Fruit fly (Drosophila melanogaster): ENCODE data around the gene Mco3.
A peak's percentile ranks its signal among the peaks of the same experiment; 100 is the strongest.

Gene Mco3

DNA sequence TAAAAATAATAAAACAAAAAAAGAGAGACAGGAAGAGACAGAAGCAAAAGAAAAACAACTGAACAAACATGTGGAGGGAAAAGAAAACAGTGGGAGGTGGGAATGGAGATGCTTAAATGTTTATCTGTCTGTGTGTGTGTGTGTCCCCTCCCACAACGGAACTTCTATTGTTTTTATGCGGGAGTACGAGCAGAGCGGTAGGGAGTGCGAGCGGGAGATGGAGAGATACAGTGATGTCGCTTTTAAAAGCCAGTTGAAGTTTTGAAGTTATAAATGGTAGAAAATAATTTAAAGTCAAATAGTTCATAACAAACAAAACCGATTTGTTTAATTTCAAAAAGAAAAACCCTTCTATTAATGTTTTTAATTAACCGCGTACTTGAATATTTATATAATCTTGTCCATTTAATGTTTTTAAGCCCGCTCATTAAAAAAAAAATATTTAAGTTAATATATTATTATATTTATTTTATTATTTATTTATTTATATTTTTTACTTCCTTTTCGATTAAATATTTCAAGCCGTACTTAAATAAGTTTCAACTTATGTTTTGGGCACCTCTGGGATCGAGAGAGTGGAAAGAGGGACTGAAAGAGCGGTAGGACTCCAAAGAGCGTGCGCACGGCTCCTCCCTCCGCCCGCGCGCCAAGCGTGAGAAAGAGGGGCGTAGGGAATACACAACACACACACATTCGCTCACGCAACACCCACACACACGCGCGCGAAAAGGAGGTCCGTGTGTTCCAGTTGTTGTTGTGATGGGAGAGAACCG lies 16.9 kb upstream of the Mco3 start (continued):
- peak; percentile 54 for TF ChIP-seq CG17385 (GFP tag; optimal IDR thresholded peaks at IDR 0.05)
- peak; percentile 58 for TF ChIP-seq cwo (GFP tag; optimal IDR thresholded peaks at IDR 0.05)
- TF ChIP-seq CG6272 (GFP tag; IDR thresholded peaks at IDR 0.05), result no peak
- peak; percentile 57 for TF ChIP-seq CG3281 (GFP tag; optimal IDR thresholded peaks at IDR 0.05)
- TF ChIP-seq nerfin-1 (tag; optimal IDR thresholded peaks at IDR 0.05), result no peak
- TF ChIP-seq CG6854 (GFP tag; optimal IDR thresholded peaks at IDR 0.05), result peak; percentile 51
- no peak for TF ChIP-seq CG3163 (GFP tag; optimal IDR thresholded peaks at IDR 0.05)
- peak; percentile 52 for TF ChIP-seq ind (GFP tag; optimal IDR thresholded peaks at IDR 0.05)
- TF ChIP-seq CG15269 (tag; optimal IDR thresholded peaks at IDR 0.05), result peak; percentile 59
- TF ChIP-seq CG11504 (tag; optimal IDR thresholded peaks at IDR 0.05), result peak; percentile 70
- peak; percentile 53 for TF ChIP-seq CG13296 (GFP tag; optimal IDR thresholded peaks at IDR 0.05)
- TF ChIP-seq Poxn (GFP tag; IDR thresholded peaks at IDR 0.05), result no peak
- no peak for TF ChIP-seq corto (GFP tag; optimal IDR thresholded peaks at IDR 0.05)
- no peak for TF ChIP-seq dimm (GFP tag; IDR thresholded peaks at IDR 0.05)
- peak; percentile 1 for TF ChIP-seq Hsf (GFP tag; optimal IDR thresholded peaks at IDR 0.05)
- no peak for TF ChIP-seq p53 (GFP tag; optimal IDR thresholded peaks at IDR 0.05)
- TF ChIP-seq nerfin-2 (GFP tag; IDR thresholded peaks at IDR 0.05; ENCODE audit: partially characterized antibody), result no peak
- TF ChIP-seq Scr (GFP tag; IDR thresholded peaks at IDR 0.05; ENCODE audit: partially characterized antibody), result no peak
- TF ChIP-seq phol (tag; optimal IDR thresholded peaks at IDR 0.05), result peak; percentile 68
- TF ChIP-seq Dll (GFP tag; IDR thresholded peaks at IDR 0.05; ENCODE audit: partially characterized antibody), result no peak
- peak; percentile 92 for TF ChIP-seq crol (GFP tag; IDR thresholded peaks at IDR 0.05)
- no peak for TF ChIP-seq CG14441 (GFP tag; IDR thresholded peaks at IDR 0.05)
- TF ChIP-seq dmrt99B (tag; optimal IDR thresholded peaks at IDR 0.05), result peak; percentile 62
- 0 out of 2 replicates have a peak, but pooled peaks have one; percentile 22 for TF ChIP-seq ssp (GFP tag; IDR thresholded peaks at IDR 0.05)
- no peak for TF ChIP-seq CG3726 (GFP tag; IDR thresholded peaks at IDR 0.05)
- peak; percentile 45 for TF ChIP-seq tap (tag; optimal IDR thresholded peaks at IDR 0.05)
- peak; percentile 31 for TF ChIP-seq CG1602 (GFP tag; optimal IDR thresholded peaks at IDR 0.05)
- peak; percentile 51 for TF ChIP-seq CG17328 (GFP tag; IDR thresholded peaks at IDR 0.05)
- no peak for TF ChIP-seq CG12219 (GFP tag; optimal IDR thresholded peaks at IDR 0.05)
- TF ChIP-seq sna (GFP tag; IDR thresholded peaks at IDR 0.05; ENCODE audit: partially characterized antibody), result no peak
- no peak for TF ChIP-seq CG4707 (GFP tag; optimal IDR thresholded peaks at IDR 0.05)
- TF ChIP-seq CG6765 (GFP tag; optimal IDR thresholded peaks at IDR 0.05), result no peak
- TF ChIP-seq CG7357 (GFP tag; IDR thresholded peaks at IDR 0.05), result no peak
- no peak for TF ChIP-seq CG6175 (GFP tag; IDR thresholded peaks at IDR 0.05)
- peak; percentile 12; the same call in 1 of the 3 replicates for TF ChIP-seq CG2199 (GFP tag; IDR thresholded peaks at IDR 0.05)
- TF ChIP-seq CG6683 (GFP tag; optimal IDR thresholded peaks at IDR 0.05), result peak; percentile 3
- peak; percentile 81 for TF ChIP-seq CG7556 (GFP tag; optimal IDR thresholded peaks at IDR 0.05)
- no peak for TF ChIP-seq Pdp1 (GFP tag; optimal IDR thresholded peaks at IDR 0.05)
- no peak for TF ChIP-seq mirr (GFP tag; optimal IDR thresholded peaks at IDR 0.05)
- no peak for TF ChIP-seq cas (GFP tag; IDR thresholded peaks at IDR 0.05)
- no peak for TF ChIP-seq Oaz (GFP tag; IDR thresholded peaks at IDR 0.05)
- no peak for TF ChIP-seq Sry-δ (GFP tag; optimal IDR thresholded peaks at IDR 0.05)
- TF ChIP-seq knrl (GFP tag; IDR thresholded peaks at IDR 0.05; ENCODE audit: partially characterized antibody), result no peak
- TF ChIP-seq NC2β (GFP tag; optimal IDR thresholded peaks at IDR 0.05), result no peak
- no peak for TF ChIP-seq CG9876 (GFP tag; optimal IDR thresholded peaks at IDR 0.05)
- TF ChIP-seq CG17568 (GFP tag; optimal IDR thresholded peaks at IDR 0.05), result no peak
- no peak for TF ChIP-seq Gsc (GFP tag; IDR thresholded peaks at IDR 0.05)
- no peak for TF ChIP-seq gro (GFP tag; optimal IDR thresholded peaks at IDR 0.05)
- TF ChIP-seq CG2875 (GFP tag; optimal IDR thresholded peaks at IDR 0.05), result no peak

Data from whole organism, embryonic.